Worm (Caenorhabditis elegans) whole organism, L4 larva: ENCODE data around the gene set-15.

Experiments used
- F10B5.3 ChIP-seq: sonication (generic microtip); optimal IDR thresholded peaks from 2 replicates; lab custom pipeline; 2016; ENCODE audit warnings: mild to moderate bottlenecking, missing genetic modification characterization, missing compliant biosample characterization
- F37D6.2 ChIP-seq: sonication (generic microtip); optimal IDR thresholded peaks from 2 replicates; lab custom pipeline; 2016; ENCODE audit warnings: mild to moderate bottlenecking, missing genetic modification characterization, missing compliant biosample characterization
- T26A8.4 ChIP-seq: fragments of 200-800 bp; sonication (Bioruptor generic); IDR thresholded peaks from 2 replicates; pipeline ENCODE4 v1.3.6; 2022; ENCODE audit warnings: missing genetic modification characterization, missing compliant biosample characterization
- Y105C5A.15 ChIP-seq: fragments of 200-800 bp; sonication (Bioruptor generic); IDR thresholded peaks from 2 replicates; pipeline ENCODE4 v1.3.6; 2022; ENCODE audit warnings: missing genetic modification characterization, missing compliant biosample characterization
- Y5F2A.4 ChIP-seq: fragments of 200-800 bp; sonication (Bioruptor generic); optimal IDR thresholded peaks from 2 replicates; lab custom pipeline; 2018; ENCODE audit warnings: mild to moderate bottlenecking, missing genetic modification characterization, missing compliant biosample characterization
- Y75B8A.6 ChIP-seq: fragments of 200-800 bp; sonication (Bioruptor generic); IDR thresholded peaks from 2 replicates; pipeline ENCODE4 v1.3.6; 2022; ENCODE audit warnings: missing genetic modification reagents, missing genetic modification characterization, missing compliant biosample characterization
- ZK337.2 ChIP-seq: fragments of 200-800 bp; sonication (Bioruptor generic); IDR thresholded peaks from 2 replicates; pipeline ENCODE4 v1.3.6; 2022; ENCODE audit warnings: missing genetic modification reagents, missing genetic modification characterization, missing compliant biosample characterization
- aly-2 ChIP-seq: sonication (generic microtip); optimal IDR thresholded peaks from 2 replicates; lab custom pipeline; 2018; ENCODE audit warnings: missing biosample characterization, missing genetic modification characterization
- ama-1 ChIP-seq: fragments of 150-350 bp; optimal IDR thresholded peaks from 2 replicates; lab custom pipeline; 2014; ENCODE audit warnings: inconsistent platforms, mixed read lengths
- arid-1 ChIP-seq: fragments of 200-800 bp; sonication (Bioruptor generic); conservative IDR thresholded peaks from 2 replicates; pipeline ENCODE4 v1.3.6; 2022; ENCODE audit warnings: missing genetic modification reagents, missing genetic modification characterization, missing compliant biosample characterization
- ceh-44 ChIP-seq: fragments of 200-800 bp; sonication (Bioruptor generic); IDR thresholded peaks from 2 replicates; pipeline ENCODE4 v1.3.6; 2022; ENCODE audit warnings: missing genetic modification reagents, missing genetic modification characterization, missing compliant biosample characterization
- ceh-62 ChIP-seq: sonication (generic microtip); optimal IDR thresholded peaks from 2 replicates; lab custom pipeline; 2017; ENCODE audit warnings: missing biosample characterization, missing genetic modification characterization
- ces-1 ChIP-seq: fragments of 150-350 bp; sonication (generic microtip); optimal IDR thresholded peaks from 4 replicates; lab custom pipeline; 2014; ENCODE audit warnings: missing biosample characterization, missing genetic modification reagents, missing genetic modification characterization
- daf-12 ChIP-seq: fragments of 150-350 bp; optimal IDR thresholded peaks from 2 replicates; lab custom pipeline; 2014; ENCODE audit warnings: missing biosample characterization, missing genetic modification reagents, missing genetic modification characterization
- daf-16 ChIP-seq, 3 experiments: sonication (generic microtip); optimal IDR thresholded peaks; 2 replicates each; lab custom pipeline; 2016 to 2017; ENCODE audit warnings: missing genetic modification characterization in 3 of 3, missing genetic modification reagents in 3 of 3, mild to moderate bottlenecking in 2 of 3, missing compliant biosample characterization in 2 of 3, missing biosample characterization in 1 of 3, moderate library complexity in 1 of 3
- daf-8 ChIP-seq: fragments of 200-800 bp; sonication (Bioruptor generic); IDR thresholded peaks from 2 replicates; pipeline ENCODE4 v1.3.6; 2022; ENCODE audit warnings: missing genetic modification characterization, missing compliant biosample characterization
- dmd-6 ChIP-seq: fragments of 200-800 bp; sonication (Bioruptor generic); IDR thresholded peaks from 2 replicates; pipeline ENCODE4 v1.3.6; 2022; ENCODE audit warnings: missing genetic modification reagents, missing genetic modification characterization, missing compliant biosample characterization
- dmd-8 ChIP-seq: fragments of 200-800 bp; sonication (Bioruptor generic); IDR thresholded peaks from 2 replicates; pipeline ENCODE4 v1.3.6; 2022; ENCODE audit warnings: missing genetic modification characterization, missing compliant biosample characterization
- duxl-1 ChIP-seq: sonication (generic microtip); optimal IDR thresholded peaks from 2 replicates; lab custom pipeline; 2016; ENCODE audit warnings: mild to moderate bottlenecking, missing genetic modification characterization, moderate library complexity, missing compliant biosample characterization; ENCODE audit not compliant: poor library complexity
- egl-43 ChIP-seq: fragments of 200-800 bp; sonication (Bioruptor generic); IDR thresholded peaks from 2 replicates; pipeline ENCODE4 v1.3.6; 2022; ENCODE audit warnings: missing genetic modification reagents, missing genetic modification characterization, missing compliant biosample characterization
- gei-8 ChIP-seq: fragments of 200-800 bp; sonication (Bioruptor generic); optimal IDR thresholded peaks from 2 replicates; lab custom pipeline; 2018; ENCODE audit warnings: mild to moderate bottlenecking, missing genetic modification characterization, missing compliant biosample characterization
- hif-1 ChIP-seq, 2 experiments: sonication (generic microtip); optimal IDR thresholded peaks; 2 replicates each; lab custom pipeline; 2016 to 2017; ENCODE audit warnings: missing compliant biosample characterization in 2 of 2, missing genetic modification characterization in 2 of 2, missing genetic modification reagents in 2 of 2, missing genotype in 2 of 2, mild to moderate bottlenecking in 1 of 2
- hlh-11 ChIP-seq: fragments of 200-800 bp; sonication (Bioruptor generic); optimal IDR thresholded peaks from 2 replicates; lab custom pipeline; 2018; ENCODE audit warnings: mild to moderate bottlenecking, missing genetic modification characterization, missing compliant biosample characterization
- hmg-1.1 ChIP-seq: fragments of 200-800 bp; sonication (Bioruptor generic); IDR thresholded peaks from 2 replicates; pipeline ENCODE4 v1.3.6; 2022; ENCODE audit warnings: missing genetic modification reagents, missing genetic modification characterization, missing compliant biosample characterization
- lim-7 ChIP-seq: fragments of 200-800 bp; sonication (Bioruptor generic); IDR thresholded peaks from 2 replicates; pipeline ENCODE4 v1.3.6; 2022; ENCODE audit warnings: missing genetic modification characterization, missing compliant biosample characterization
- lin-13 ChIP-seq: fragments of 150-350 bp; optimal IDR thresholded peaks from 2 replicates; lab custom pipeline; 2014; ENCODE audit warnings: missing biosample characterization, missing genetic modification reagents, missing genetic modification characterization
- lin-29 ChIP-seq: fragments of 200-800 bp; sonication (Bioruptor generic); IDR thresholded peaks from 2 replicates; pipeline ENCODE4 v1.3.6; 2022; ENCODE audit warnings: missing genetic modification reagents, missing genetic modification characterization, missing compliant biosample characterization
- lin-39 ChIP-seq: fragments of 150-350 bp; optimal IDR thresholded peaks from 2 replicates; lab custom pipeline; 2014; ENCODE audit warnings: missing biosample characterization, missing genetic modification reagents, missing genetic modification characterization
- lir-3 ChIP-seq: sonication (generic microtip); optimal IDR thresholded peaks from 2 replicates; lab custom pipeline; 2016; ENCODE audit warnings: mild to moderate bottlenecking, missing genetic modification characterization, missing compliant biosample characterization
- lsy-2 ChIP-seq, 2 experiments: fragments of 150-350 bp in 1 of 2; sonication (generic microtip) in 1 of 2; optimal IDR thresholded peaks; 2 replicates each; lab custom pipeline; 2014 to 2017; ENCODE audit warnings: missing biosample characterization in 2 of 2, missing genetic modification characterization in 2 of 2
- mxl-3 ChIP-seq: fragments of 200-800 bp; sonication (Bioruptor generic); optimal IDR thresholded peaks from 2 replicates; lab custom pipeline; 2018; ENCODE audit warnings: mild to moderate bottlenecking, missing genetic modification characterization, missing compliant biosample characterization
- nhr-10 ChIP-seq: fragments of 150-350 bp; optimal IDR thresholded peaks from 2 replicates; lab custom pipeline; 2014; ENCODE audit warnings: missing biosample characterization, missing genetic modification characterization
- nhr-11 ChIP-seq: fragments of 150-350 bp; optimal IDR thresholded peaks from 2 replicates; lab custom pipeline; 2014; ENCODE audit warnings: missing biosample characterization, missing genetic modification characterization
- nhr-111 ChIP-seq: fragments of 200-800 bp; sonication (Bioruptor generic); optimal IDR thresholded peaks from 2 replicates; lab custom pipeline; 2018; ENCODE audit warnings: mild to moderate bottlenecking, missing genetic modification characterization, missing compliant biosample characterization
- nhr-25 ChIP-seq: sonication (generic microtip); optimal IDR thresholded peaks from 2 replicates; lab custom pipeline; 2017; ENCODE audit warnings: missing genetic modification characterization, mild to moderate bottlenecking, missing compliant biosample characterization, antibody characterized with exemption, moderate library complexity, borderline replicate concordance; ENCODE audit not compliant: insufficient read depth
- nhr-28 ChIP-seq: fragments of 150-350 bp; optimal IDR thresholded peaks from 2 replicates; lab custom pipeline; 2014; ENCODE audit warnings: missing biosample characterization, missing genetic modification characterization
- nhr-41 ChIP-seq: fragments of 200-800 bp; sonication (Bioruptor generic); IDR thresholded peaks from 2 replicates; pipeline ENCODE4 v1.3.6; 2022; ENCODE audit warnings: missing genetic modification reagents, missing genetic modification characterization, missing compliant biosample characterization
- nhr-48 ChIP-seq: sonication (generic microtip); optimal IDR thresholded peaks from 2 replicates; lab custom pipeline; 2016; ENCODE audit warnings: mild to moderate bottlenecking, missing genetic modification characterization, missing compliant biosample characterization
- nhr-6 ChIP-seq: fragments of 150-350 bp; optimal IDR thresholded peaks from 2 replicates; lab custom pipeline; 2014; ENCODE audit warnings: missing biosample characterization, missing genetic modification characterization
- nhr-77 ChIP-seq: fragments of 150-350 bp; optimal IDR thresholded peaks from 2 replicates; lab custom pipeline; 2014; ENCODE audit warnings: missing biosample characterization, missing genetic modification characterization
- rbr-2 ChIP-seq: sonication (generic microtip); optimal IDR thresholded peaks from 2 replicates; lab custom pipeline; 2016; ENCODE audit warnings: missing genotype, missing genetic modification characterization, missing compliant biosample characterization
- sdz-12 ChIP-seq: fragments of 200-800 bp; sonication (Bioruptor generic); optimal IDR thresholded peaks from 2 replicates; lab custom pipeline; 2018; ENCODE audit warnings: mild to moderate bottlenecking, missing genetic modification characterization, missing compliant biosample characterization
- set-16 ChIP-seq: fragments of 200-800 bp; sonication (Bioruptor generic); IDR thresholded peaks from 2 replicates; pipeline ENCODE4 v1.3.6; 2022; ENCODE audit warnings: missing genetic modification reagents, missing genetic modification characterization, missing compliant biosample characterization
- skn-1 ChIP-seq: fragments of 150-350 bp; optimal IDR thresholded peaks from 2 replicates; lab custom pipeline; 2014; ENCODE audit warnings: missing biosample characterization, missing genetic modification characterization
- snpc-4 ChIP-seq: fragments of 150-350 bp; optimal IDR thresholded peaks from 2 replicates; lab custom pipeline; 2014; ENCODE audit warnings: missing biosample characterization, missing genetic modification characterization
- spr-1 ChIP-seq: sonication (generic microtip); optimal IDR thresholded peaks from 2 replicates; lab custom pipeline; 2016; ENCODE audit warnings: mild to moderate bottlenecking, missing genetic modification characterization, missing compliant biosample characterization
- unc-130 ChIP-seq: sonication (generic microtip); optimal IDR thresholded peaks from 2 replicates; lab custom pipeline; 2016; ENCODE audit warnings: missing genetic modification reagents, missing genetic modification characterization, missing compliant biosample characterization
- unc-62 ChIP-seq, 3 experiments: fragments of 150-350 bp in 1 of 3; sonication (generic microtip); optimal IDR thresholded peaks in 2 of 3; peaks in 1 of 3; 1 replicate in 1 of 3; 2 replicates in 2 of 3; lab custom pipeline; 2014 to 2017; ENCODE audit warnings: missing biosample characterization in 3 of 3, missing genetic modification characterization in 3 of 3, missing genetic modification reagents in 3 of 3, missing genotype in 1 of 3
- zfp-2 ChIP-seq: sonication (generic microtip); optimal IDR thresholded peaks from 2 replicates; lab custom pipeline; 2016; ENCODE audit warnings: mild to moderate bottlenecking, missing genetic modification characterization, missing compliant biosample characterization

Gene set-15

DNA sequence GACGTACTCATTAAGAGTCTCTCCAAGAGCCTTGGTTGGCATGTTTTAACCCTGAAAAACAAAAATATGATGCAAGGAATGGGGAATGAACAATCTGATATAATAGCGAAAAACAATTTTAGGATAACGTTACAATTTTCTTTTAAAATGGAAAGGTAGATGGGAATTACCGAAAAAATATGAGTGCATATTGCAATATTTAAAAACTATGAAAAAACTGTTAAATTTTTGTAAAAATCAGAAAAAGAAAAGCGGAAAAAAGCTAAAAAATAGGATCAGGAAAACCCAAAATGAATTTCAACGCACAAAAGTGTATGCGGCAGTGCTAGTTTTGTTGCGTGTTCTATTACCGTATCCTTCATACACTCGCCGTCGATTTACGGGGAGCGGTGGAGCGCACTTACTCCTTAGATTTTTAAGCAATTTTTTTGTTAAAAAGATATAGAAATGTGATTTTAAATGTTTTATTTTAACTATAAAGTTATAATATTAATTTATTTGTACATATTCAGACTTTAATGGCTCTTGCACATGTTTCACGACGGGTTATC lies 30.2 kb downstream of the set-15 start, which contains the start of the genes rpl-20 and Y17G9B.5 (continued):
- TF ChIP-seq lin-13 (peak; percentile 99), daf-12 (tag; lab: Kevin White, UChicago) (no peak), gei-8 (peak; percentile 93), nhr-10 (tag; lab: Kevin White, UChicago) (peak; percentile 98), dmd-8 (GFP tag; lab: Robert Waterston, UW) (peak; percentile 46; the same call in 1 of the 2 replicates), nhr-77 (tag; lab: Kevin White, UChicago) (peak; percentile 100), egl-43 (GFP tag; lab: Robert Waterston, UW) (peak; percentile 98), Y5F2A.4 (GFP tag; lab: Kevin White, UChicago) (peak; percentile 97), hlh-11 (tag; lab: Kevin White, UChicago) (peak; percentile 100), ZK337.2 (peak; percentile 93), Y105C5A.15 (GFP tag; lab: Robert Waterston, UW) (no peak), lin-39 (tag; lab: Kevin White, UChicago) (peak; percentile 91), aly-2 (tag; lab: Kevin White, UChicago) (peak; percentile 2), nhr-48 (tag; lab: Kevin White, UChicago) (peak; percentile 97), F10B5.3 (peak; percentile 96), ceh-62 (tag; lab: Kevin White, UChicago) (peak; percentile 16), nhr-111 (peak; percentile 88), lir-3 (tag; lab: Kevin White, UChicago) (peak; percentile 89), nhr-41 (GFP tag; lab: Robert Waterston, UW) (peak; percentile 97), ceh-44 (GFP tag; lab: Robert Waterston, UW) (peak; percentile 87), lin-29 (peak; percentile 99), F37D6.2 (peak; percentile 98), snpc-4 (peak; percentile 65), ama-1 (lab: Kevin White, UChicago) (peak; percentile 92), lsy-2 (tag; optimal IDR thresholded peaks at IDR 0.05; lab: Kevin White, UChicago) (peak; percentile 100), daf-16 (GFP tag; optimal IDR thresholded peaks at IDR 0.05; lab: Kevin White, UChicago) (peak; percentile 95 to 98), daf-16 (tag; optimal IDR thresholded peaks at IDR 0.05; lab: Kevin White, UChicago) (peak; percentile 97), sdz-12 (GFP tag; lab: Kevin White, UChicago) (peak; percentile 97), dmd-6 (GFP tag; lab: Robert Waterston, UW) (peak; percentile 100), unc-130 (GFP tag; lab: Kevin White, UChicago) (peak; percentile 98), T26A8.4 (GFP tag; lab: Robert Waterston, UW) (peak; percentile 100), zfp-2 (peak; percentile 94), nhr-6 (tag; lab: Kevin White, UChicago) (peak; percentile 99), mxl-3 (peak; percentile 95), spr-1 (tag; lab: Kevin White, UChicago) (peak; percentile 99), rbr-2 (tag; lab: Kevin White, UChicago) (peak; percentile 100), nhr-11 (peak; percentile 100), arid-1 (GFP tag; lab: Robert Waterston, UW) (peak; percentile 99), nhr-28 (tag; lab: Kevin White, UChicago) (peak; percentile 98), nhr-25 (tag; lab: Kevin White, UChicago) (peak; percentile 97), skn-1 (peak; percentile 99), set-16 (GFP tag; lab: Robert Waterston, UW) (peak; percentile 36), ces-1 (peak; percentile 96), hmg-1.1 (GFP tag; lab: Robert Waterston, UW) (peak; percentile 100), duxl-1 (tag; lab: Kevin White, UChicago) (peak; percentile 98), hif-1 (tag; optimal IDR thresholded peaks at IDR 0.05; lab: Kevin White, UChicago) (peak; percentile 93 to 96), lim-7 (peak; percentile 81), unc-62 (GFP tag; optimal IDR thresholded peaks at IDR 0.05 in 1 of 2; lab: Kevin White, UChicago) (peak; percentile 9 to 100), unc-62 (tag; optimal IDR thresholded peaks at IDR 0.05; lab: Kevin White, UChicago) (no peak), daf-8 (GFP tag; lab: Robert Waterston, UW) (peak; percentile 95), Y75B8A.6 (GFP tag; lab: Robert Waterston, UW) (peak; percentile 99)
